Fruit fly (Drosophila melanogaster) whole organism, embryonic: ENCODE measurements around the gene gro.
A peak's percentile ranks its signal among the peaks of the same experiment; 100 is the strongest.

Experiments used
- Awh ChIP-seq: fragments of 200-800 bp; sonication (Bioruptor generic); IDR thresholded peaks from 2 replicates; pipeline ENCODE4, ENCODE4 v1.3.6; 2022; ENCODE audit warnings: missing biosample characterization, missing genetic modification characterization
- B-H1 ChIP-seq: fragments of 200-800 bp; sonication (Bioruptor generic); IDR thresholded peaks from 3 replicates; pipeline ENCODE4 v1.3.6; 2022; ENCODE audit warnings: missing biosample characterization, missing genetic modification characterization
- BEAF-32 ChIP-seq: fragments of 200-800 bp; sonication (Bioruptor generic); optimal IDR thresholded peaks from 3 replicates; lab custom pipeline; 2017; ENCODE audit warnings: missing biosample characterization, missing genetic modification characterization, mild to moderate bottlenecking, moderate library complexity, missing genetic modification reagents
- CG10209 ChIP-seq: fragments of 200-800 bp; sonication (Bioruptor generic); optimal IDR thresholded peaks from 3 replicates; lab custom pipeline; 2017; ENCODE audit warnings: missing biosample characterization, mild to moderate bottlenecking, missing genetic modification characterization, missing genetic modification reagents
- CG11504 ChIP-seq: fragments of 200-800 bp; sonication (Bioruptor generic); optimal IDR thresholded peaks from 3 replicates; lab custom pipeline; 2019; ENCODE audit warnings: missing biosample characterization, mild to moderate bottlenecking, missing genetic modification characterization, moderate library complexity
- CG13624 ChIP-seq: fragments of 200-800 bp; sonication (Bioruptor generic); optimal IDR thresholded peaks from 2 replicates; lab custom pipeline; 2016; ENCODE audit warnings: missing biosample characterization, missing genetic modification characterization
- CG15601 ChIP-seq: fragments of 200-800 bp; sonication (Bioruptor generic); optimal IDR thresholded peaks from 3 replicates; lab custom pipeline; 2019; ENCODE audit warnings: missing biosample characterization, mild to moderate bottlenecking, missing genetic modification characterization, moderate library complexity
- CG17186 ChIP-seq: fragments of 200-800 bp; sonication (Bioruptor generic); optimal IDR thresholded peaks from 3 replicates; lab custom pipeline; 2017; ENCODE audit warnings: missing biosample characterization, missing genetic modification reagents, missing genetic modification characterization
- CG17328 ChIP-seq: fragments of 200-800 bp; sonication (Bioruptor generic); IDR thresholded peaks from 2 replicates; pipeline ENCODE4 v1.3.6; 2022; ENCODE audit warnings: missing biosample characterization, missing genetic modification characterization
- CG18011 ChIP-seq: fragments of 200-800 bp; sonication (Bioruptor generic); optimal IDR thresholded peaks from 2 replicates; lab custom pipeline; 2017; ENCODE audit warnings: missing biosample characterization, missing genetic modification characterization, mild to moderate bottlenecking, moderate library complexity, missing genotype
- CG2120 ChIP-seq: fragments of 200-800 bp; sonication (Bioruptor generic); optimal IDR thresholded peaks from 3 replicates; lab custom pipeline; 2016; ENCODE audit warnings: missing biosample characterization, missing genetic modification characterization
- CG32767 ChIP-seq: fragments of 200-800 bp; sonication (Bioruptor generic); IDR thresholded peaks from 2 replicates; pipeline ENCODE4 v1.3.6; 2022; ENCODE audit warnings: missing biosample characterization, missing genetic modification characterization
- CG6683 ChIP-seq: fragments of 200-800 bp; sonication (Bioruptor generic); optimal IDR thresholded peaks from 2 replicates; lab custom pipeline; 2017; ENCODE audit warnings: missing biosample characterization, mild to moderate bottlenecking, missing genetic modification characterization, missing genetic modification reagents
- CG8089 ChIP-seq: fragments of 200-800 bp; sonication (Bioruptor generic); optimal IDR thresholded peaks from 3 replicates; lab custom pipeline; 2016; ENCODE audit warnings: missing biosample characterization, missing genetic modification characterization
- CG8359 ChIP-seq: fragments of 200-800 bp; sonication (Bioruptor generic); optimal IDR thresholded peaks from 2 replicates; lab custom pipeline; 2017; ENCODE audit warnings: missing biosample characterization, mild to moderate bottlenecking, missing genetic modification characterization, borderline replicate concordance
- CG9437 ChIP-seq: fragments of 200-800 bp; sonication (Bioruptor generic); optimal IDR thresholded peaks from 2 replicates; lab custom pipeline; 2018; ENCODE audit warnings: missing biosample characterization, mild to moderate bottlenecking, missing genetic modification characterization
- CG9797 ChIP-seq: fragments of 200-800 bp; sonication (Bioruptor generic); optimal IDR thresholded peaks from 3 replicates; lab custom pipeline; 2018; ENCODE audit warnings: missing biosample characterization, mild to moderate bottlenecking, missing genetic modification characterization
- Deaf1 ChIP-seq: fragments of 200-800 bp; optimal IDR thresholded peaks from 3 replicates; lab custom pipeline; 2019; ENCODE audit warnings: missing biosample characterization, mild to moderate bottlenecking, missing genetic modification characterization, moderate library complexity
- Dfd ChIP-seq, 2 experiments: fragments of >200 bp; optimal IDR thresholded peaks; 2 replicates each; lab custom pipeline; 2017; ENCODE audit warnings: missing biosample characterization in 2 of 2, missing genetic modification characterization in 2 of 2
- Doc3 ChIP-seq: fragments of 200-800 bp; sonication (Bioruptor generic); IDR thresholded peaks from 3 replicates; pipeline ENCODE4 v1.3.6; 2022; ENCODE audit warnings: missing biosample characterization, missing genetic modification characterization; ENCODE audit not compliant: partially characterized antibody
- Eip74EF ChIP-seq, 2 experiments: fragments of 200-800 bp in 1 of 2; fragments of >200 bp in 1 of 2; sonication (Bioruptor generic) in 1 of 2; optimal IDR thresholded peaks; 2 replicates each; lab custom pipeline; 2017 to 2019; ENCODE audit warnings: missing biosample characterization in 2 of 2, missing genetic modification characterization in 2 of 2, mild to moderate bottlenecking in 1 of 2, moderate library complexity in 1 of 2
- GATAe ChIP-seq: fragments of 200-800 bp; sonication (Bioruptor generic); conservative IDR thresholded peaks from 2 replicates; pipeline ENCODE4 v1.3.6; 2022; ENCODE audit warnings: missing biosample characterization, missing genetic modification characterization
- HLHmδ ChIP-seq: fragments of 200-800 bp; sonication (Bioruptor generic); optimal IDR thresholded peaks from 2 replicates; lab custom pipeline; 2018; ENCODE audit warnings: missing biosample characterization, mild to moderate bottlenecking, missing genetic modification characterization, moderate library complexity
- Hr3 ChIP-seq: fragments of 200-800 bp; sonication (Bioruptor generic); optimal IDR thresholded peaks from 3 replicates; lab custom pipeline; 2016; ENCODE audit warnings: missing biosample characterization, missing genetic modification characterization
- Ptx1 ChIP-seq: fragments of 200-800 bp; sonication (Bioruptor generic); IDR thresholded peaks from 2 replicates; pipeline ENCODE4 v1.3.6; 2022; ENCODE audit warnings: missing biosample characterization, missing genetic modification characterization
- Rfx ChIP-seq: fragments of 200-800 bp; sonication (Bioruptor generic); IDR thresholded peaks from 2 replicates; pipeline ENCODE4 v1.3.6; 2022; ENCODE audit warnings: missing biosample characterization, missing genetic modification characterization
- Rx ChIP-seq: fragments of 200-800 bp; sonication (Bioruptor generic); IDR thresholded peaks from 2 replicates; pipeline ENCODE4 v1.3.6; 2022; ENCODE audit warnings: missing biosample characterization, missing genetic modification characterization
- Spps ChIP-seq: fragments of 200-800 bp; sonication (Bioruptor generic); optimal IDR thresholded peaks from 2 replicates; lab custom pipeline; 2018; ENCODE audit warnings: missing biosample characterization, mild to moderate bottlenecking, missing genetic modification characterization
- bab2 ChIP-seq: fragments of 200-800 bp; sonication (Bioruptor generic); optimal IDR thresholded peaks from 2 replicates; lab custom pipeline; 2016; ENCODE audit warnings: missing biosample characterization, missing genetic modification characterization
- bbx ChIP-seq: fragments of 200-800 bp; sonication (Bioruptor generic); IDR thresholded peaks from 2 replicates; pipeline ENCODE4 v1.3.6; 2022; ENCODE audit warnings: missing biosample characterization, missing genetic modification characterization; ENCODE audit not compliant: partially characterized antibody
- chn ChIP-seq: fragments of 200-800 bp; sonication (Bioruptor generic); optimal IDR thresholded peaks from 2 replicates; lab custom pipeline; 2016; ENCODE audit warnings: missing biosample characterization, missing genetic modification characterization
- crol ChIP-seq: fragments of 200-800 bp; sonication (Bioruptor generic); IDR thresholded peaks from 2 replicates; pipeline ENCODE4 v1.3.6; 2022; ENCODE audit warnings: missing biosample characterization, missing genetic modification characterization
- cwo ChIP-seq: fragments of 200-800 bp; sonication (Bioruptor generic); optimal IDR thresholded peaks from 3 replicates; lab custom pipeline; 2017; ENCODE audit warnings: missing biosample characterization, missing genetic modification characterization, mild to moderate bottlenecking, moderate library complexity, missing genetic modification reagents
- dan ChIP-seq: fragments of 200-800 bp; sonication (Bioruptor generic); IDR thresholded peaks from 2 replicates; pipeline ENCODE4 v1.3.6; 2022; ENCODE audit warnings: missing biosample characterization, missing genetic modification characterization
- gcm ChIP-seq: fragments of 200-800 bp; sonication (Bioruptor generic); optimal IDR thresholded peaks from 2 replicates; lab custom pipeline; 2019; ENCODE audit warnings: missing biosample characterization, mild to moderate bottlenecking, missing genetic modification characterization, moderate library complexity
- gfzf ChIP-seq: fragments of 200-800 bp; sonication (Bioruptor generic); optimal IDR thresholded peaks from 2 replicates; lab custom pipeline; 2016; ENCODE audit warnings: missing biosample characterization, mild to moderate bottlenecking, missing genetic modification characterization, moderate library complexity
- gsb ChIP-seq: fragments of 200-800 bp; sonication (Bioruptor generic); IDR thresholded peaks from 2 replicates; pipeline ENCODE4 v1.3.6; 2022; ENCODE audit warnings: missing biosample characterization, missing genetic modification characterization
- h ChIP-seq: fragments of >200 bp; optimal IDR thresholded peaks from 2 replicates; lab custom pipeline; 2017
- ind ChIP-seq: fragments of 200-800 bp; sonication (Bioruptor generic); optimal IDR thresholded peaks from 3 replicates; lab custom pipeline; 2016; ENCODE audit warnings: missing biosample characterization, missing genetic modification characterization
- insv ChIP-seq, 2 experiments: fragments of 200-800 bp; sonication (Bioruptor generic); optimal IDR thresholded peaks; 3 replicates each; lab custom pipeline; 2016 to 2018; ENCODE audit warnings: missing biosample characterization in 2 of 2, missing genetic modification characterization in 2 of 2
- jing ChIP-seq: fragments of 200-800 bp; sonication (Bioruptor generic); optimal IDR thresholded peaks from 2 replicates; lab custom pipeline; 2018; ENCODE audit warnings: missing biosample characterization, mild to moderate bottlenecking, missing genetic modification characterization
- knrl ChIP-seq: fragments of 200-800 bp; sonication (Bioruptor generic); IDR thresholded peaks from 3 replicates; pipeline ENCODE4 v1.3.6; 2022; ENCODE audit warnings: missing biosample characterization, missing genetic modification characterization; ENCODE audit not compliant: partially characterized antibody
- lov ChIP-seq, 2 experiments: fragments of 200-800 bp in 1 of 2; fragments of >200 bp in 1 of 2; sonication (Bioruptor generic) in 1 of 2; IDR thresholded peaks in 1 of 2; optimal IDR thresholded peaks in 1 of 2; 2 replicates in 1 of 2; 3 replicates in 1 of 2; pipeline versions ENCODE4 v1.3.6 to Lab custom; 2017 to 2022; ENCODE audit warnings: missing biosample characterization in 1 of 2, missing genetic modification characterization in 1 of 2
- pb ChIP-seq: fragments of 200-800 bp; sonication (Bioruptor generic); optimal IDR thresholded peaks from 3 replicates; lab custom pipeline; 2016; ENCODE audit warnings: missing biosample characterization, missing genetic modification characterization
- so ChIP-seq: fragments of 200-800 bp; sonication (Bioruptor generic); IDR thresholded peaks from 3 replicates; pipeline ENCODE4 v1.3.6; 2022; ENCODE audit warnings: missing biosample characterization, missing genetic modification characterization
- tin ChIP-seq: fragments of 200-800 bp; sonication (Bioruptor generic); optimal IDR thresholded peaks from 3 replicates; lab custom pipeline; 2016; ENCODE audit warnings: missing biosample characterization, missing genetic modification characterization
- tup ChIP-seq: fragments of 200-800 bp; sonication (Bioruptor generic); optimal IDR thresholded peaks from 2 replicates; lab custom pipeline; 2016; ENCODE audit warnings: missing biosample characterization, mild to moderate bottlenecking, missing genetic modification characterization, moderate library complexity
- usp ChIP-seq: fragments of >200 bp; optimal IDR thresholded peaks from 2 replicates; lab custom pipeline; 2017; ENCODE audit warnings: missing biosample characterization, missing genetic modification characterization

gro gene

DNA sequence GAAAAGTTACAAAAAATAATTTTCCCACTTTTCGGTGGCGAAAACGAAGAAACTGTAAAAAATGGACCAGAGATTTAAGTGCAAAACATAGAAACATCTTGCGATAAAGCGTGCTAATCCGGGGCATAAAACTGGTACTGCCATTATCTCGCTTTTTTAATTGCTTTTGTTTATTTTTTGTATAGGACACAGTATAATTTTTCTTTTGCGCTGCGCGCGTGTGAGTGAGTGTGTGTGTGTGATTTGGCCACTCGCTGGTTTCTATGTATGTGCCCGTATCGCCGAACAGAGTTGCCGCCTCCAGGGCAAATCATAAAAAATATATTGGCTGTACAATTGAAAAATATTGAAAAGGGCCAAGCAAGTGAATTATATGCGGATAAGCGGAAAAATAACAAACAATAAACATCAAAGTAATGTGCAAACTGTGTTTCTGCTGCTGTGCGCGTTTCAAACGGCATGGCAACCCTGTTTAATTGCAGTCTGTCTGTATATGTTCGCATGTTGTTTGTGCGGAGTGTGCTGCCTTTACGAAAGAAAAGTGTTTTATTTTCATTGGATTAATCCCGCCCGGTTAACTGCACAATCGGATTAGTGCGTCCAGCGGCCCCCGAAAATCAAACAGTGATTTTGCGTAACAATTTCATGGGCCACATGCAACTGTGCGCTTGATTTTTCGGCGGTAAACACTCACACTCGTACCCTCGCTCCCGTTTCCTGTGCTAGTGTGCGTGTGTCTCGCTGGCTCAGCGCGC is 772 bp downstream of the gro start (continued):
- TF ChIP-seq CG6683 (GFP tag; lab: Kevin White, UChicago) (peak; percentile 87), ind (GFP tag; lab: Kevin White, UChicago) (peak; percentile 98), HLHmδ (no peak), CG32767 (GFP tag; lab: Robert Waterston, UW) (peak; percentile 97), gfzf (peak; percentile 15), CG8089 (peak; percentile 97), lov (optimal IDR thresholded peaks at IDR 0.05; lab: Kevin White, UChicago) (no peak), lov (GFP tag; IDR thresholded peaks at IDR 0.05; lab: Robert Waterston, UW) (peak; percentile 91), Ptx1 (GFP tag; lab: Robert Waterston, UW) (peak; percentile 98), dan (GFP tag; lab: Robert Waterston, UW) (peak; percentile 83), pb (peak; percentile 96), B-H1 (GFP tag; lab: Robert Waterston, UW) (peak; percentile 96), tin (GFP tag; lab: Kevin White, UChicago) (peak; percentile 97), CG17328 (GFP tag; lab: Robert Waterston, UW) (peak; percentile 98), CG17186 (GFP tag; lab: Kevin White, UChicago) (peak; percentile 90), Eip74EF (GFP tag; optimal IDR thresholded peaks at IDR 0.05; lab: Kevin White, UChicago) (peak; percentile 11 to 83), cwo (GFP tag; lab: Kevin White, UChicago) (peak; percentile 94), Deaf1 (tag; lab: Kevin White, UChicago) (peak; percentile 70), h (no peak), CG9797 (peak; percentile 36), usp (no peak), bab2 (GFP tag; lab: Kevin White, UChicago) (peak; percentile 98), Awh (GFP tag; lab: Robert Waterston, UW) (peak; percentile 96), crol (GFP tag; lab: Robert Waterston, UW) (peak; percentile 65), tup (peak; percentile 94), so (GFP tag; lab: Robert Waterston, UW) (peak; percentile 95), jing (GFP tag; lab: Kevin White, UChicago) (peak; percentile 96), chn (peak; percentile 98), CG2120 (GFP tag; lab: Kevin White, UChicago) (peak; percentile 98), Rfx (GFP tag; lab: Robert Waterston, UW) (peak; percentile 98), gsb (GFP tag; lab: Robert Waterston, UW) (peak; percentile 91), Rx (GFP tag; lab: Robert Waterston, UW) (peak; percentile 97), CG18011 (peak; percentile 90), GATAe (peak; percentile 91), CG9437 (GFP tag; lab: Kevin White, UChicago) (peak; percentile 89), Hr3 (GFP tag; lab: Kevin White, UChicago) (peak; percentile 94), knrl (GFP tag; lab: Robert Waterston, UW) (no peak), Spps (tag; lab: Kevin White, UChicago) (peak; percentile 89), CG11504 (peak; percentile 94), Dfd (GFP tag; optimal IDR thresholded peaks at IDR 0.05; lab: Kevin White, UChicago) (peak in 1 of 2 experiments; percentile 13), insv (GFP tag; optimal IDR thresholded peaks at IDR 0.05; lab: Kevin White, UChicago) (peak; percentile 59 to 64), CG10209 (GFP tag; lab: Kevin White, UChicago) (peak; percentile 96), gcm (GFP tag; lab: Kevin White, UChicago) (peak; percentile 95), Doc3 (no peak), BEAF-32 (GFP tag; lab: Kevin White, UChicago) (peak; percentile 27), CG15601 (peak; percentile 87), CG13624 (GFP tag; lab: Kevin White, UChicago) (peak; percentile 96), bbx (no peak), CG8359 (GFP tag; lab: Kevin White, UChicago) (peak; percentile 86)
